Worm (Caenorhabditis elegans) whole organism, L2 larva: Measurements from ENCODE around the gene K07B1.4.
A peak's percentile ranks its signal among the peaks of the same experiment; 100 is the strongest.

Source experiments
- C34F6.9 ChIP-seq: fragments of 150-350 bp; optimal IDR thresholded peaks from 2 replicates; lab custom pipeline; 2014; ENCODE audit warnings: missing biosample characterization, missing genetic modification characterization
- F13H6.1 ChIP-seq: sonication (generic microtip); optimal IDR thresholded peaks from 2 replicates; lab custom pipeline; 2016; ENCODE audit warnings: missing genetic modification characterization, missing compliant biosample characterization
- R02D3.7 ChIP-seq: fragments of 150-350 bp; optimal IDR thresholded peaks from 2 replicates; lab custom pipeline; 2014; ENCODE audit warnings: missing biosample characterization, missing genetic modification characterization
- Y55F3AM.14 ChIP-seq: fragments of 200-800 bp; sonication (Bioruptor generic); optimal IDR thresholded peaks from 2 replicates; lab custom pipeline; 2018; ENCODE audit warnings: mild to moderate bottlenecking, missing genetic modification characterization, missing compliant biosample characterization
- aly-2 ChIP-seq: fragments of 150-350 bp; optimal IDR thresholded peaks from 2 replicates; lab custom pipeline; 2014; ENCODE audit warnings: missing biosample characterization, missing genetic modification characterization
- ama-1 ChIP-seq: fragments of 150-350 bp; optimal IDR thresholded peaks from 2 replicates; lab custom pipeline; 2018; ENCODE audit warnings: inconsistent platforms
- blmp-1 ChIP-seq: sonication (generic microtip); optimal IDR thresholded peaks from 2 replicates; lab custom pipeline; 2017; ENCODE audit warnings: missing genetic modification characterization, mild to moderate bottlenecking, missing compliant biosample characterization, antibody characterized with exemption, moderate library complexity; ENCODE audit not compliant: insufficient read depth
- ceh-16 ChIP-seq: fragments of 150-350 bp; optimal IDR thresholded peaks from 2 replicates; lab custom pipeline; 2014; ENCODE audit warnings: missing biosample characterization, missing genetic modification characterization
- ceh-82 ChIP-seq: fragments of 150-350 bp; optimal IDR thresholded peaks from 2 replicates; lab custom pipeline; 2014; ENCODE audit warnings: missing biosample characterization, missing genetic modification characterization
- crh-2 ChIP-seq: sonication (generic microtip); optimal IDR thresholded peaks from 2 replicates; lab custom pipeline; 2017; ENCODE audit warnings: missing biosample characterization, missing genetic modification characterization
- egl-27 ChIP-seq: sonication (generic microtip); optimal IDR thresholded peaks from 3 replicates; lab custom pipeline; 2017; ENCODE audit warnings: missing biosample characterization, missing genetic modification reagents, missing genetic modification characterization
- elt-1 ChIP-seq: fragments of 150-350 bp; optimal IDR thresholded peaks from 2 replicates; lab custom pipeline; 2014; ENCODE audit warnings: missing biosample characterization, missing genetic modification characterization
- fos-1 ChIP-seq: fragments of 150-350 bp; optimal IDR thresholded peaks from 2 replicates; lab custom pipeline; 2014; ENCODE audit warnings: missing biosample characterization, missing genetic modification characterization
- lin-13 ChIP-seq: fragments of 150-350 bp; optimal IDR thresholded peaks from 2 replicates; lab custom pipeline; 2014; ENCODE audit warnings: missing biosample characterization, missing genetic modification reagents, missing genetic modification characterization
- lin-39 ChIP-seq: fragments of 150-350 bp; optimal IDR thresholded peaks from 2 replicates; lab custom pipeline; 2014; ENCODE audit warnings: missing biosample characterization, missing genetic modification reagents, missing genetic modification characterization
- lsy-2 ChIP-seq, 2 experiments: fragments of 150-350 bp in 1 of 2; sonication (generic microtip) in 1 of 2; optimal IDR thresholded peaks; 2 replicates each; lab custom pipeline; 2014 to 2017; ENCODE audit warnings: missing biosample characterization in 2 of 2, missing genetic modification characterization in 2 of 2
- mab-5 ChIP-seq: fragments of 150-350 bp; optimal IDR thresholded peaks from 2 replicates; lab custom pipeline; 2014; ENCODE audit warnings: missing biosample characterization, missing genetic modification characterization
- mdl-1 ChIP-seq, 2 experiments: fragments of 150-350 bp in 1 of 2; sonication (generic microtip) in 1 of 2; optimal IDR thresholded peaks; 2 replicates each; lab custom pipeline; 2017; ENCODE audit warnings: missing biosample characterization in 2 of 2, missing genetic modification characterization in 2 of 2
- nhr-10 ChIP-seq: sonication (generic microtip); optimal IDR thresholded peaks from 2 replicates; lab custom pipeline; 2017; ENCODE audit warnings: missing biosample characterization, missing genetic modification characterization
- nhr-11 ChIP-seq: fragments of 150-350 bp; optimal IDR thresholded peaks from 2 replicates; lab custom pipeline; 2014; ENCODE audit warnings: missing biosample characterization, missing genetic modification characterization
- nhr-129 ChIP-seq: fragments of 150-350 bp; optimal IDR thresholded peaks from 2 replicates; lab custom pipeline; 2014; ENCODE audit warnings: missing biosample characterization, missing genetic modification characterization
- nhr-21 ChIP-seq: fragments of 150-350 bp; optimal IDR thresholded peaks from 2 replicates; lab custom pipeline; 2014; ENCODE audit warnings: missing biosample characterization, missing genetic modification characterization
- nhr-23 ChIP-seq: fragments of 150-350 bp; optimal IDR thresholded peaks from 2 replicates; lab custom pipeline; 2014; ENCODE audit warnings: missing biosample characterization, missing genetic modification reagents, missing genetic modification characterization
- nhr-25 ChIP-seq: fragments of 150-350 bp; sonication (generic microtip); optimal IDR thresholded peaks from 3 replicates; lab custom pipeline; 2014; ENCODE audit warnings: missing biosample characterization, missing genetic modification characterization
- nhr-6 ChIP-seq: fragments of 150-350 bp; optimal IDR thresholded peaks from 2 replicates; lab custom pipeline; 2014; ENCODE audit warnings: missing biosample characterization, missing genetic modification characterization
- nhr-77 ChIP-seq: fragments of 150-350 bp; optimal IDR thresholded peaks from 2 replicates; lab custom pipeline; 2014; ENCODE audit warnings: missing biosample characterization, missing genetic modification characterization
- skn-1 ChIP-seq: sonication (generic microtip); optimal IDR thresholded peaks from 2 replicates; lab custom pipeline; 2017; ENCODE audit warnings: missing biosample characterization, missing genetic modification characterization
- sma-3 ChIP-seq: sonication (generic microtip); optimal IDR thresholded peaks from 2 replicates; lab custom pipeline; 2016; ENCODE audit warnings: missing genetic modification reagents, missing genetic modification characterization, missing compliant biosample characterization
- sma-9 ChIP-seq, 2 experiments: fragments of 150-350 bp in 1 of 2; sonication (generic microtip) in 1 of 2; optimal IDR thresholded peaks; 2 replicates each; lab custom pipeline; 2014 to 2016; ENCODE audit warnings: missing genetic modification characterization in 2 of 2, mild to moderate bottlenecking in 1 of 2, missing biosample characterization in 1 of 2, missing compliant biosample characterization in 1 of 2, missing genetic modification reagents in 1 of 2, moderate library complexity in 1 of 2
- unc-39 ChIP-seq: fragments of 150-350 bp; optimal IDR thresholded peaks from 2 replicates; lab custom pipeline; 2014; ENCODE audit warnings: missing biosample characterization, missing genetic modification characterization
- unc-55 ChIP-seq: fragments of 150-350 bp; sonication (generic microtip); optimal IDR thresholded peaks from 3 replicates; lab custom pipeline; 2014; ENCODE audit warnings: missing biosample characterization, missing genetic modification reagents, missing genetic modification characterization
- unc-62 ChIP-seq: fragments of 150-350 bp; optimal IDR thresholded peaks from 2 replicates; lab custom pipeline; 2014; ENCODE audit warnings: missing biosample characterization, missing genetic modification reagents, missing genetic modification characterization
- zag-1 ChIP-seq: fragments of 150-350 bp; optimal IDR thresholded peaks from 2 replicates; lab custom pipeline; 2014; ENCODE audit warnings: missing biosample characterization, missing genetic modification characterization
- ztf-4 ChIP-seq: fragments of 150-350 bp; optimal IDR thresholded peaks from 2 replicates; lab custom pipeline; 2014; ENCODE audit warnings: missing biosample characterization, missing genetic modification characterization

K07B1.4 gene

ce11 chrV:9316970-9317369 lies 11.8 kb upstream of the K07B1.4 start:
- no peak for TF ChIP-seq mdl-1 (tag; optimal IDR thresholded peaks at IDR 0.05; lab: Kevin White, UChicago)
- TF ChIP-seq nhr-6 (tag; lab: Kevin White, UChicago): no peak
- no peak for TF ChIP-seq nhr-23 (tag; lab: Kevin White, UChicago)
- no peak for TF ChIP-seq ceh-82
- no peak for TF ChIP-seq C34F6.9 (tag; lab: Kevin White, UChicago)
- TF ChIP-seq aly-2 (tag; lab: Kevin White, UChicago): no peak
- no peak for TF ChIP-seq skn-1 (tag; lab: Kevin White, UChicago)

- TF ChIP-seq unc-55 (GFP tag; lab: Kevin White, UChicago) (peak; percentile 22), nhr-11 (no peak), ztf-4 (no peak), ceh-82 (no peak), lsy-2 (tag; optimal IDR thresholded peaks at IDR 0.05; lab: Kevin White, UChicago) (peak in 1 of 2 experiments; percentile 36), nhr-23 (tag; lab: Kevin White, UChicago) (no peak), nhr-129 (tag; lab: Kevin White, UChicago) (peak; percentile 55), sma-9 (GFP tag; optimal IDR thresholded peaks at IDR 0.05; lab: Kevin White, UChicago) (peak; percentile 84), sma-9 (tag; optimal IDR thresholded peaks at IDR 0.05; lab: Kevin White, UChicago) (no peak), unc-39 (tag; lab: Kevin White, UChicago) (no peak), F13H6.1 (tag; lab: Kevin White, UChicago) (peak; percentile 33), crh-2 (tag; lab: Kevin White, UChicago) (peak; percentile 72), nhr-77 (tag; lab: Kevin White, UChicago) (no peak), ceh-16 (no peak), lin-13 (GFP tag; lab: Kevin White, UChicago) (peak; percentile 45), R02D3.7 (no peak), skn-1 (tag; lab: Kevin White, UChicago) (no peak), mab-5 (tag; lab: Kevin White, UChicago) (peak; percentile 36), C34F6.9 (tag; lab: Kevin White, UChicago) (peak; percentile 12), aly-2 (tag; lab: Kevin White, UChicago) (no peak), Y55F3AM.14 (peak; percentile 8), nhr-21 (peak; percentile 15), egl-27 (peak; percentile 57), sma-3 (GFP tag; lab: Kevin White, UChicago) (peak; percentile 47), lin-39 (tag; lab: Kevin White, UChicago) (no peak), zag-1 (tag; lab: Kevin White, UChicago) (no peak), fos-1 (peak; percentile 46)
Observed at ce11 chrV:9318046-9318445, 10.7 kb upstream of the K07B1.4 start, which contains the start of gene kvs-3. Gene kvs-3, plus strand, starts transcription at chrV:9318311.

- TF ChIP-seq nhr-129 (tag; lab: Kevin White, UChicago): no peak
- TF ChIP-seq zag-1 (tag; lab: Kevin White, UChicago): no peak
- no peak for TF ChIP-seq elt-1 (tag; lab: Kevin White, UChicago)
- TF ChIP-seq ztf-4: no peak
- TF ChIP-seq unc-62 (GFP tag; lab: Kevin White, UChicago): no peak
- TF ChIP-seq ama-1 (lab: Kevin White, UChicago): no peak
Observed at ce11 chrV:9321185-9321584, 7.6 kb upstream of the K07B1.4 start, which contains the start of gene F44A2.7. Gene F44A2.7, plus strand, starts transcription at chrV:9321485.

DNA sequence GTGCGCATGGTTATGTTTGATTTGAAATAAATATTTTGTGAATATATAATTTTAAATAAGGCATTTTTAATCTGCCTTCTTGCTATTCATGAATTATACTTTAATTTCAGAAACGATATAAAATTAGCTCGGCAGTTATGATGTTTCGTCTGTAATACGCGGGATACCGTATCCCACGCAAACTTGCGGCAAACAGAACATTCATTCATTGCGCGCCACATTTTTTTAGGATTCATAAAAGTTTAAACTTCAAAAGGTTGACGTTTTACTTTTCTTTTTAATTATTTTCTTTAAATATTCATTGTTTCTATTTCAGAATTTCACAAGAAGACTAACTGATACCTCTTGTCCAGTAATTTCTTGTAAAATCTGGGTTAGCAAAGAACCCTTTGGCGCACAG lies 5.9 kb upstream of the K07B1.4 start, which contains the start of gene tag-153:
Gene tag-153 (plus strand): TSS at position 200 of the 400 bp plus-strand sequence.
- TF ChIP-seq F13H6.1 (tag; lab: Kevin White, UChicago): no peak
- no peak for TF ChIP-seq ceh-16
- no peak for TF ChIP-seq nhr-23 (tag; lab: Kevin White, UChicago)
- TF ChIP-seq lin-39 (tag; lab: Kevin White, UChicago): no peak
- no peak for TF ChIP-seq sma-9 (GFP tag; optimal IDR thresholded peaks at IDR 0.05; lab: Kevin White, UChicago)
- TF ChIP-seq sma-9 (tag; optimal IDR thresholded peaks at IDR 0.05; lab: Kevin White, UChicago): no peak
- TF ChIP-seq nhr-21: no peak
- TF ChIP-seq, all 48 proteins: peak for 0

- peak; percentile 76 for TF ChIP-seq blmp-1 (tag; lab: Kevin White, UChicago)
- peak; percentile 58 for TF ChIP-seq nhr-25
- TF ChIP-seq C34F6.9 (tag; lab: Kevin White, UChicago): peak; percentile 1
- TF ChIP-seq aly-2 (tag; lab: Kevin White, UChicago): no peak
- TF ChIP-seq nhr-10 (tag; lab: Kevin White, UChicago): no peak
Observed at ce11 chrV:9324167-9324566, 4.6 kb upstream of the K07B1.4 start.
